Worm (Caenorhabditis elegans) whole organism, late embryonic: ENCODE data around the gene Y61A9LA.3.

Experiments
- C38D4.7 ChIP-seq: fragments of 200-800 bp; sonication (Bioruptor generic); optimal IDR thresholded peaks from 2 replicates; lab custom pipeline; 2018; ENCODE audit warnings: mild to moderate bottlenecking, missing genetic modification characterization, moderate library complexity, missing compliant biosample characterization
- K02D7.2 ChIP-seq: sonication (generic microtip); optimal IDR thresholded peaks from 2 replicates; lab custom pipeline; 2017; ENCODE audit warnings: mild to moderate bottlenecking, missing genetic modification characterization, missing compliant biosample characterization
- Y22D7AL.16 ChIP-seq: sonication (generic microtip); optimal IDR thresholded peaks from 2 replicates; lab custom pipeline; 2016; ENCODE audit warnings: missing genetic modification characterization, missing compliant biosample characterization
- ama-1 ChIP-seq: fragments of 150-350 bp; optimal IDR thresholded peaks from 2 replicates; lab custom pipeline; 2014
- ceh-22 ChIP-seq: sonication (generic microtip); optimal IDR thresholded peaks from 2 replicates; lab custom pipeline; 2017; ENCODE audit warnings: missing biosample characterization, missing genetic modification characterization
- ceh-24 ChIP-seq: sonication (generic microtip); optimal IDR thresholded peaks from 2 replicates; lab custom pipeline; 2016; ENCODE audit warnings: mild to moderate bottlenecking, missing genetic modification characterization, missing compliant biosample characterization
- ceh-30 ChIP-seq: fragments of 150-350 bp; optimal IDR thresholded peaks from 2 replicates; lab custom pipeline; 2014; ENCODE audit warnings: missing biosample characterization, missing genetic modification characterization
- ceh-31 ChIP-seq: sonication (generic microtip); optimal IDR thresholded peaks from 2 replicates; lab custom pipeline; 2016; ENCODE audit warnings: missing genetic modification characterization, missing compliant biosample characterization
- ceh-48 ChIP-seq: sonication (generic microtip); optimal IDR thresholded peaks from 2 replicates; lab custom pipeline; 2016; ENCODE audit warnings: missing genetic modification characterization, inconsistent platforms, missing compliant biosample characterization
- ceh-6 ChIP-seq: fragments of 200-800 bp; sonication (Bioruptor generic); optimal IDR thresholded peaks from 2 replicates; lab custom pipeline; 2018; ENCODE audit warnings: mild to moderate bottlenecking, missing genetic modification characterization, missing compliant biosample characterization
- che-1 ChIP-seq: sonication (generic microtip); optimal IDR thresholded peaks from 2 replicates; lab custom pipeline; 2016; ENCODE audit warnings: mild to moderate bottlenecking, missing genetic modification characterization, missing compliant biosample characterization
- elt-2 ChIP-seq: sonication (generic microtip); optimal IDR thresholded peaks from 2 replicates; lab custom pipeline; 2016; ENCODE audit warnings: missing genetic modification reagents, missing genetic modification characterization, missing compliant biosample characterization
- elt-4 ChIP-seq: sonication (generic microtip); optimal IDR thresholded peaks from 2 replicates; lab custom pipeline; 2016; ENCODE audit warnings: missing genetic modification characterization, missing compliant biosample characterization
- ets-4 ChIP-seq: sonication (generic microtip); optimal IDR thresholded peaks from 2 replicates; lab custom pipeline; 2016; ENCODE audit warnings: missing genetic modification characterization, missing compliant biosample characterization
- fkh-10 ChIP-seq: fragments of 150-350 bp; optimal IDR thresholded peaks from 2 replicates; lab custom pipeline; 2014; ENCODE audit warnings: missing biosample characterization, missing genetic modification reagents, missing genetic modification characterization
- fkh-6 ChIP-seq: sonication (generic microtip); optimal IDR thresholded peaks from 2 replicates; lab custom pipeline; 2016; ENCODE audit warnings: missing genetic modification characterization, missing compliant biosample characterization
- hlh-13 ChIP-seq: fragments of 200-800 bp; sonication (Bioruptor generic); optimal IDR thresholded peaks from 2 replicates; lab custom pipeline; 2018; ENCODE audit warnings: mild to moderate bottlenecking, missing genetic modification characterization, missing compliant biosample characterization
- hlh-15 ChIP-seq: sonication (generic microtip); optimal IDR thresholded peaks from 2 replicates; lab custom pipeline; 2016; ENCODE audit warnings: missing genetic modification characterization, missing compliant biosample characterization
- hlh-30 ChIP-seq: sonication (generic microtip); optimal IDR thresholded peaks from 2 replicates; lab custom pipeline; 2017; ENCODE audit warnings: antibody characterized with exemption, missing genetic modification characterization, missing compliant biosample characterization; ENCODE audit not compliant: insufficient read depth
- hlh-6 ChIP-seq: sonication (generic microtip); optimal IDR thresholded peaks from 2 replicates; lab custom pipeline; 2016; ENCODE audit warnings: missing genotype, missing genetic modification characterization, missing compliant biosample characterization
- hlh-8 ChIP-seq: sonication (generic microtip); optimal IDR thresholded peaks from 2 replicates; lab custom pipeline; 2016; ENCODE audit warnings: missing genotype, missing genetic modification characterization, missing compliant biosample characterization
- lin-11 ChIP-seq: fragments of 200-800 bp; sonication (Bioruptor generic); optimal IDR thresholded peaks from 2 replicates; lab custom pipeline; 2018; ENCODE audit warnings: mild to moderate bottlenecking, missing genetic modification characterization, missing compliant biosample characterization
- nfya-1 ChIP-seq: sonication (generic microtip); optimal IDR thresholded peaks from 2 replicates; lab custom pipeline; 2017; ENCODE audit warnings: missing genetic modification characterization, mild to moderate bottlenecking, missing compliant biosample characterization, antibody characterized with exemption, moderate library complexity
- nhr-11 ChIP-seq: fragments of 150-350 bp; optimal IDR thresholded peaks from 2 replicates; lab custom pipeline; 2014; ENCODE audit warnings: missing biosample characterization, missing genetic modification characterization
- npax-4 ChIP-seq: sonication (generic microtip); optimal IDR thresholded peaks from 2 replicates; lab custom pipeline; 2016; ENCODE audit warnings: missing genetic modification characterization, missing compliant biosample characterization
- pax-1 ChIP-seq: fragments of 150-350 bp; optimal IDR thresholded peaks from 2 replicates; lab custom pipeline; 2014; ENCODE audit warnings: missing biosample characterization, missing genetic modification characterization
- pha-2 ChIP-seq: sonication (generic microtip); optimal IDR thresholded peaks from 2 replicates; lab custom pipeline; 2017; ENCODE audit warnings: mild to moderate bottlenecking, missing genetic modification characterization, missing compliant biosample characterization
- pha-4 ChIP-seq: fragments of 150-350 bp; optimal IDR thresholded peaks from 2 replicates; lab custom pipeline; 2018; ENCODE audit warnings: missing biosample characterization, missing genetic modification reagents, missing genetic modification characterization
- pqm-1 ChIP-seq: sonication (generic microtip); optimal IDR thresholded peaks from 2 replicates; lab custom pipeline; 2016; ENCODE audit warnings: missing genetic modification characterization, missing compliant biosample characterization
- ref-2 ChIP-seq: sonication (generic microtip); optimal IDR thresholded peaks from 2 replicates; lab custom pipeline; 2016; ENCODE audit warnings: missing genetic modification characterization, missing compliant biosample characterization
- rnt-1 ChIP-seq: sonication (generic microtip); optimal IDR thresholded peaks from 2 replicates; lab custom pipeline; 2016; ENCODE audit warnings: missing genetic modification characterization, missing compliant biosample characterization
- sdc-2 ChIP-seq: sonication (generic microtip); optimal IDR thresholded peaks from 2 replicates; lab custom pipeline; 2016; ENCODE audit warnings: missing genotype, missing genetic modification characterization, missing compliant biosample characterization
- sox-2 ChIP-seq: fragments of 200-800 bp; sonication (Bioruptor generic); IDR thresholded peaks from 2 replicates; pipeline ENCODE4 v1.3.6; 2022; ENCODE audit warnings: missing genetic modification reagents, missing genetic modification characterization, missing compliant biosample characterization
- sox-4 ChIP-seq: sonication (generic microtip); optimal IDR thresholded peaks from 2 replicates; lab custom pipeline; 2017; ENCODE audit warnings: mild to moderate bottlenecking, missing genetic modification characterization, inconsistent platforms, missing compliant biosample characterization
- ttx-3 ChIP-seq: sonication (generic microtip); optimal IDR thresholded peaks from 2 replicates; lab custom pipeline; 2016; ENCODE audit warnings: missing genetic modification reagents, missing genetic modification characterization, missing compliant biosample characterization
- unc-3 ChIP-seq, 2 experiments: fragments of 200-800 bp in 1 of 2; sonication (Bioruptor generic) in 1 of 2; sonication (generic microtip) in 1 of 2; conservative IDR thresholded peaks in 1 of 2; optimal IDR thresholded peaks in 1 of 2; 2 replicates each; pipeline versions ENCODE4 v1.3.6 to Lab custom; 2016 to 2022; ENCODE audit warnings: missing compliant biosample characterization in 2 of 2, missing genetic modification characterization in 2 of 2, missing genetic modification reagents in 1 of 2
- unc-42 ChIP-seq: sonication (generic microtip); optimal IDR thresholded peaks from 2 replicates; lab custom pipeline; 2016; ENCODE audit warnings: missing genotype, missing genetic modification characterization, missing compliant biosample characterization
- unc-55 ChIP-seq: sonication (generic microtip); optimal IDR thresholded peaks from 2 replicates; lab custom pipeline; 2017; ENCODE audit warnings: missing biosample characterization, missing genetic modification reagents, missing genetic modification characterization
- unc-86 ChIP-seq: sonication (generic microtip); optimal IDR thresholded peaks from 2 replicates; lab custom pipeline; 2016; ENCODE audit warnings: missing genetic modification characterization, missing compliant biosample characterization
- ztf-16 ChIP-seq: sonication (generic microtip); optimal IDR thresholded peaks from 2 replicates; lab custom pipeline; 2017; ENCODE audit warnings: missing genetic modification characterization, missing compliant biosample characterization

Gene Y61A9LA.3

ce11 chrV:4598489-4598888 lies 27.6 kb downstream of the Y61A9LA.3 start:
- no peak for TF ChIP-seq hlh-13 (GFP tag; lab: Kevin White, UChicago)
- no peak for TF ChIP-seq sox-4 (tag; lab: Kevin White, UChicago)
- TF ChIP-seq elt-2 (tag; lab: Kevin White, UChicago), result peak; percentile 90
- no peak for TF ChIP-seq hlh-6
- no peak for TF ChIP-seq sdc-2
- TF ChIP-seq C38D4.7 (GFP tag; lab: Kevin White, UChicago), result no peak
- TF ChIP-seq rnt-1, result no peak
- no peak for TF ChIP-seq fkh-10
- TF ChIP-seq che-1 (tag; lab: Kevin White, UChicago), result no peak

ce11 chrV:4599225-4599624 lies 28.3 kb downstream of the Y61A9LA.3 start:
- TF ChIP-seq nhr-11 (tag; lab: Kevin White, UChicago) (no peak), ceh-6 (GFP tag; lab: Kevin White, UChicago) (no peak), elt-2 (tag; lab: Kevin White, UChicago) (no peak), hlh-30 (tag; lab: Kevin White, UChicago) (no peak), pha-2 (no peak), ttx-3 (tag; lab: Kevin White, UChicago) (no peak), hlh-15 (tag; lab: Kevin White, UChicago) (no peak), fkh-10 (no peak), ceh-30 (tag; lab: Kevin White, UChicago) (no peak), che-1 (tag; lab: Kevin White, UChicago) (no peak)

- TF ChIP-seq ets-4 (tag; lab: Kevin White, UChicago), result no peak
- TF ChIP-seq ceh-22 (tag; lab: Kevin White, UChicago), result no peak
- TF ChIP-seq ztf-16, result no peak
- TF ChIP-seq K02D7.2, result no peak
- no peak for TF ChIP-seq C38D4.7 (GFP tag; lab: Kevin White, UChicago)
- TF ChIP-seq ceh-48, result no peak
- TF ChIP-seq pqm-1, result no peak
- no peak for TF ChIP-seq elt-4 (tag; lab: Kevin White, UChicago)
- no peak for TF ChIP-seq ceh-24 (tag; lab: Kevin White, UChicago)
- TF ChIP-seq npax-4, result no peak
- no peak for TF ChIP-seq rnt-1
- no peak for TF ChIP-seq hlh-8 (tag; lab: Kevin White, UChicago)
- no peak for TF ChIP-seq ama-1 (lab: Kevin White, UChicago)
- no peak for TF ChIP-seq elt-2 (tag; lab: Kevin White, UChicago)
- TF ChIP-seq unc-55 (GFP tag; lab: Kevin White, UChicago), result no peak
Measured at ce11 chrV:4606828-4607227, 35.9 kb downstream of the Y61A9LA.3 start, which contains the start of gene txt-6. txt-6 (minus strand) TSS chrV:4606928.

ce11 chrV:4615802-4616201 lies 44.9 kb downstream of the Y61A9LA.3 start, which contains the start of the genes Y61A9LA.10 and F54D11.4:
Y61A9LA.10 (minus strand) TSS chrV:4615817.
F54D11.4 (plus strand) TSS chrV:4616151.
- TF ChIP-seq pax-1 (no peak), unc-3 (GFP tag; conservative IDR thresholded peaks at IDR 0.05; lab: Robert Waterston, UW) (no peak), unc-3 (tag; optimal IDR thresholded peaks at IDR 0.05; lab: Kevin White, UChicago) (no peak), C38D4.7 (GFP tag; lab: Kevin White, UChicago) (no peak), ceh-48 (peak; percentile 25), elt-2 (tag; lab: Kevin White, UChicago) (peak; percentile 33), K02D7.2 (no peak), sox-2 (GFP tag; lab: Robert Waterston, UW) (no peak), ztf-16 (no peak), Y22D7AL.16 (tag; lab: Kevin White, UChicago) (no peak), nfya-1 (tag; lab: Kevin White, UChicago) (peak; percentile 13), ama-1 (lab: Kevin White, UChicago) (no peak), ref-2 (tag; lab: Kevin White, UChicago) (no peak), sdc-2 (no peak), fkh-6 (no peak), unc-86 (tag; lab: Kevin White, UChicago) (peak; percentile 42), npax-4 (peak; percentile 13), lin-11 (tag; lab: Kevin White, UChicago) (no peak), unc-42 (tag; lab: Kevin White, UChicago) (peak; percentile 4), ceh-31 (tag; lab: Kevin White, UChicago) (peak; percentile 8), pha-4 (tag; lab: Kevin White, UChicago) (no peak)
